Worm (Caenorhabditis elegans) whole organism, L3 larva: ENCODE results near the gene chd-3.

ENCODE experiments used
- R02D3.7 ChIP-seq: fragments of 150-350 bp; optimal IDR thresholded peaks from 2 replicates; lab custom pipeline; 2014; ENCODE audit warnings: missing biosample characterization, missing genetic modification characterization
- ama-1 ChIP-seq: fragments of 150-350 bp; optimal IDR thresholded peaks from 2 replicates; lab custom pipeline; 2018
- egl-27 ChIP-seq: sonication (generic microtip); optimal IDR thresholded peaks from 4 replicates; lab custom pipeline; 2017; ENCODE audit warnings: missing biosample characterization, missing genetic modification reagents, missing genetic modification characterization
- elt-2 ChIP-seq: sonication (generic microtip); optimal IDR thresholded peaks from 2 replicates; lab custom pipeline; 2016; ENCODE audit warnings: missing genetic modification reagents, mild to moderate bottlenecking, missing genetic modification characterization, missing compliant biosample characterization
- fkh-10 ChIP-seq: sonication (generic microtip); optimal IDR thresholded peaks from 2 replicates; lab custom pipeline; 2017; ENCODE audit warnings: missing biosample characterization, missing genetic modification reagents, missing genetic modification characterization
- lin-15B ChIP-seq: fragments of 150-350 bp; optimal IDR thresholded peaks from 2 replicates; lab custom pipeline; 2014; ENCODE audit warnings: missing biosample characterization, missing genetic modification characterization
- nhr-76 ChIP-seq: fragments of 150-350 bp; sonication (generic microtip); optimal IDR thresholded peaks from 5 replicates; lab custom pipeline; 2014; ENCODE audit warnings: missing biosample characterization, missing genetic modification characterization
- nhr-77 ChIP-seq: fragments of 150-350 bp; optimal IDR thresholded peaks from 2 replicates; lab custom pipeline; 2014; ENCODE audit warnings: missing biosample characterization, missing genetic modification characterization
- skn-1 ChIP-seq: fragments of 150-350 bp; optimal IDR thresholded peaks from 2 replicates; lab custom pipeline; 2014; ENCODE audit warnings: missing biosample characterization, missing genetic modification characterization
- zag-1 ChIP-seq: fragments of 150-350 bp; optimal IDR thresholded peaks from 2 replicates; lab custom pipeline; 2014; ENCODE audit warnings: missing biosample characterization, missing genetic modification characterization
- ztf-11 ChIP-seq: fragments of 150-350 bp; optimal IDR thresholded peaks from 2 replicates; lab custom pipeline; 2014; ENCODE audit warnings: missing biosample characterization, missing genetic modification characterization

DNA sequence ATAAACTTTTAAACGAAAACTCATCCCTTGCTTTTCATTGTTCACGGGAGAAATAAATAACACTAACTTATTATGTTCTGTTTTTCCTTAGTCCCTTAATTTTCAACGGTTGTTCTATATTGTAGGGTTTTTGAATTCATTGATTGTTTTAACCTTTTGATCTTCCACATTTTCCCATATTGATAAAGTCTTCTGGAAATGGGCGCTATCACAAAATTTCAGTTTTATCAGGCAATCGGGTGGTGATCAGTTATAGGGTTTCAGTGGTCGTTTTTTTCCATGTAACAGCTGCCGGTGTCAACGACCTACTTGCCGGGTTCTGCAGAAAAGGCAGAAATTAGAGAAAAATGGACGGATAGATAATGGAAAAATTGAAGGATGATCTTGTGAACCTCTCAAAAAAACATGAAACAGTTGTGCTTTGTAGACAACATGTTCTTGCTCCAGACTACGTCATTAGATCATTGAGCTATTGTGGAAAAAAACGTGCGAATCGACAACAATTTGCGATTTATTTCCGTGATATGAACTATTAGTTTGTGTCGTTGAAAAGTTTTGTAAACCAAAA, 17.5 kb upstream of the chd-3 start:
- TF ChIP-seq egl-27 (tag; lab: Kevin White, UChicago) (no peak), R02D3.7 (tag; lab: Kevin White, UChicago) (no peak), ztf-11 (tag; lab: Kevin White, UChicago) (no peak), fkh-10 (no peak), skn-1 (tag; lab: Kevin White, UChicago) (no peak), nhr-76 (tag; lab: Kevin White, UChicago) (no peak), lin-15B (tag; lab: Kevin White, UChicago) (no peak), zag-1 (tag; lab: Kevin White, UChicago) (no peak), nhr-77 (no peak), ama-1 (lab: Kevin White, UChicago) (no peak), elt-2 (tag; lab: Kevin White, UChicago) (peak; percentile 70)
